Fruit fly (Drosophila melanogaster) whole organism, embryonic: ENCODE results near the gene CG10064.

Experiments used
- Ada2b ChIP-seq: fragments of 200-800 bp; sonication (Bioruptor generic); IDR thresholded peaks from 2 replicates; pipeline ENCODE4 v1.3.6; 2022; ENCODE audit warnings: missing biosample characterization, missing genetic modification characterization
- Bgb ChIP-seq: fragments of 200-800 bp; sonication (Bioruptor generic); IDR thresholded peaks from 2 replicates; pipeline ENCODE4 v1.3.6; 2022; ENCODE audit warnings: missing biosample characterization, missing genetic modification characterization; ENCODE audit not compliant: partially characterized antibody
- CG11504 ChIP-seq: fragments of 200-800 bp; sonication (Bioruptor generic); optimal IDR thresholded peaks from 3 replicates; lab custom pipeline; 2019; ENCODE audit warnings: missing biosample characterization, mild to moderate bottlenecking, missing genetic modification characterization, moderate library complexity
- CG11695 ChIP-seq: fragments of 200-800 bp; sonication (Bioruptor generic); IDR thresholded peaks from 3 replicates; pipeline ENCODE4 v1.3.6; 2022; ENCODE audit warnings: missing biosample characterization, missing genetic modification characterization
- CG12155 ChIP-seq: fragments of 200-800 bp; sonication (Bioruptor generic); optimal IDR thresholded peaks from 3 replicates; lab custom pipeline; 2016; ENCODE audit warnings: missing biosample characterization, missing genetic modification characterization
- CG13424 ChIP-seq: fragments of 200-800 bp; sonication (Bioruptor generic); optimal IDR thresholded peaks from 2 replicates; lab custom pipeline; 2019; ENCODE audit warnings: missing biosample characterization, mild to moderate bottlenecking, missing genetic modification characterization, moderate library complexity
- CG17361 ChIP-seq: fragments of 200-800 bp; sonication (Bioruptor generic); IDR thresholded peaks from 3 replicates; pipeline ENCODE4 v1.3.6; 2022; ENCODE audit warnings: missing biosample characterization, missing genetic modification characterization
- CG18011 ChIP-seq: fragments of 200-800 bp; sonication (Bioruptor generic); optimal IDR thresholded peaks from 2 replicates; lab custom pipeline; 2017; ENCODE audit warnings: missing biosample characterization, missing genetic modification characterization, mild to moderate bottlenecking, moderate library complexity, missing genotype
- CG18262 ChIP-seq: fragments of 200-800 bp; optimal IDR thresholded peaks from 3 replicates; lab custom pipeline; 2019; ENCODE audit warnings: missing biosample characterization, mild to moderate bottlenecking, missing genetic modification characterization, moderate library complexity
- CG2202 ChIP-seq: fragments of 200-800 bp; sonication (Bioruptor generic); optimal IDR thresholded peaks from 2 replicates; lab custom pipeline; 2018; ENCODE audit warnings: missing biosample characterization, mild to moderate bottlenecking, missing genetic modification characterization
- CG2678 ChIP-seq: fragments of 200-800 bp; sonication (Bioruptor generic); optimal IDR thresholded peaks from 3 replicates; lab custom pipeline; 2019; ENCODE audit warnings: missing biosample characterization, mild to moderate bottlenecking, missing genetic modification characterization, moderate library complexity
- CG2712 ChIP-seq: fragments of 200-800 bp; optimal IDR thresholded peaks from 3 replicates; lab custom pipeline; 2019; ENCODE audit warnings: missing biosample characterization, mild to moderate bottlenecking, missing genetic modification characterization, moderate library complexity
- CG2875 ChIP-seq: fragments of 200-800 bp; sonication (Bioruptor generic); optimal IDR thresholded peaks from 2 replicates; lab custom pipeline; 2017; ENCODE audit warnings: missing biosample characterization, mild to moderate bottlenecking, missing genetic modification characterization, missing genetic modification reagents
- CG31441 ChIP-seq: fragments of 200-800 bp; sonication (Bioruptor generic); IDR thresholded peaks from 2 replicates; pipeline ENCODE4 v1.3.6; 2022; ENCODE audit warnings: missing biosample characterization, missing genetic modification characterization
- CG3407 ChIP-seq: fragments of 200-800 bp; sonication (Bioruptor generic); optimal IDR thresholded peaks from 2 replicates; lab custom pipeline; 2018; ENCODE audit warnings: missing biosample characterization, mild to moderate bottlenecking, missing genetic modification characterization
- CG3726 ChIP-seq: fragments of 200-800 bp; sonication (Bioruptor generic); IDR thresholded peaks from 3 replicates; pipeline ENCODE4, ENCODE4 v1.3.6; 2022; ENCODE audit warnings: missing biosample characterization, missing genetic modification characterization
- CG6175 ChIP-seq: fragments of 200-800 bp; sonication (Bioruptor generic); IDR thresholded peaks from 3 replicates; pipeline ENCODE4 v1.3.6; 2022; ENCODE audit warnings: missing biosample characterization, missing genetic modification characterization
- CG7745 ChIP-seq: fragments of 200-800 bp; sonication (Bioruptor generic); optimal IDR thresholded peaks from 2 replicates; lab custom pipeline; 2018; ENCODE audit warnings: missing biosample characterization, mild to moderate bottlenecking, missing genetic modification characterization, moderate library complexity
- Drgx ChIP-seq: fragments of 200-800 bp; sonication (Bioruptor generic); IDR thresholded peaks from 2 replicates; pipeline ENCODE4 v1.3.6; 2022; ENCODE audit warnings: missing biosample characterization, missing genetic modification characterization
- Med ChIP-seq: fragments of 200-800 bp; sonication (Bioruptor generic); peaks from one replicate; lab custom pipeline; 2016; ENCODE audit warnings: missing biosample characterization, missing genetic modification characterization, mild to moderate bottlenecking, inconsistent platforms, moderate library complexity
- NC2α ChIP-seq: fragments of 200-800 bp; sonication (Bioruptor generic); optimal IDR thresholded peaks from 2 replicates; lab custom pipeline; 2016; ENCODE audit warnings: missing biosample characterization, missing genetic modification characterization
- NK7.1 ChIP-seq: fragments of 200-800 bp; sonication (Bioruptor generic); optimal IDR thresholded peaks from 3 replicates; lab custom pipeline; 2016; ENCODE audit warnings: missing biosample characterization, missing genetic modification characterization
- Neu2 ChIP-seq: fragments of 200-800 bp; sonication (Bioruptor generic); optimal IDR thresholded peaks from 3 replicates; lab custom pipeline; 2016; ENCODE audit warnings: missing biosample characterization, missing genetic modification characterization, borderline replicate concordance
- NfI ChIP-seq: fragments of 200-800 bp; sonication (Bioruptor generic); optimal IDR thresholded peaks from 3 replicates; lab custom pipeline; 2018; ENCODE audit warnings: missing biosample characterization, mild to moderate bottlenecking, missing genetic modification characterization, moderate library complexity
- Oli ChIP-seq: fragments of 200-800 bp; sonication (Bioruptor generic); optimal IDR thresholded peaks from 2 replicates; lab custom pipeline; 2018; ENCODE audit warnings: missing biosample characterization, mild to moderate bottlenecking, missing genetic modification characterization, moderate library complexity
- Ptx1 ChIP-seq: fragments of 200-800 bp; sonication (Bioruptor generic); IDR thresholded peaks from 2 replicates; pipeline ENCODE4 v1.3.6; 2022; ENCODE audit warnings: missing biosample characterization, missing genetic modification characterization
- Rfx ChIP-seq: fragments of 200-800 bp; sonication (Bioruptor generic); IDR thresholded peaks from 2 replicates; pipeline ENCODE4 v1.3.6; 2022; ENCODE audit warnings: missing biosample characterization, missing genetic modification characterization
- Rx ChIP-seq: fragments of 200-800 bp; sonication (Bioruptor generic); IDR thresholded peaks from 2 replicates; pipeline ENCODE4 v1.3.6; 2022; ENCODE audit warnings: missing biosample characterization, missing genetic modification characterization
- Sox102F ChIP-seq: fragments of 200-800 bp; sonication (Bioruptor generic); optimal IDR thresholded peaks from 2 replicates; lab custom pipeline; 2018; ENCODE audit warnings: missing biosample characterization, mild to moderate bottlenecking, missing genetic modification characterization, moderate library complexity
- Xbp1 ChIP-seq: fragments of 200-800 bp; sonication (Bioruptor generic); optimal IDR thresholded peaks from 3 replicates; lab custom pipeline; 2016; ENCODE audit warnings: missing biosample characterization, mild to moderate bottlenecking, missing genetic modification characterization
- Xrp1 ChIP-seq: fragments of 200-800 bp; sonication (Bioruptor generic); IDR thresholded peaks from 2 replicates; pipeline ENCODE4 v1.3.6; 2022; ENCODE audit warnings: missing biosample characterization, missing genetic modification characterization
- bcd ChIP-seq: fragments of 200-800 bp; sonication (Bioruptor generic); optimal IDR thresholded peaks from 2 replicates; lab custom pipeline; 2017; ENCODE audit warnings: missing biosample characterization, mild to moderate bottlenecking, missing genetic modification characterization
- crc ChIP-seq: fragments of 200-800 bp; sonication (Bioruptor generic); optimal IDR thresholded peaks from 2 replicates; lab custom pipeline; 2016; ENCODE audit warnings: missing biosample characterization, missing genetic modification characterization
- dysf ChIP-seq: fragments of 200-800 bp; sonication (Bioruptor generic); IDR thresholded peaks from 3 replicates; pipeline ENCODE4 v1.3.6; 2022; ENCODE audit warnings: missing biosample characterization, missing genetic modification characterization
- emc ChIP-seq: fragments of 200-800 bp; sonication (Bioruptor generic); optimal IDR thresholded peaks from 2 replicates; lab custom pipeline; 2016; ENCODE audit warnings: missing biosample characterization, missing genetic modification characterization
- fd64A ChIP-seq: fragments of 200-800 bp; sonication (Bioruptor generic); optimal IDR thresholded peaks from 3 replicates; lab custom pipeline; 2018; ENCODE audit warnings: missing biosample characterization, mild to moderate bottlenecking, missing genetic modification characterization
- gem ChIP-seq: fragments of 200-800 bp; sonication (Bioruptor generic); optimal IDR thresholded peaks from 2 replicates; lab custom pipeline; 2019; ENCODE audit warnings: missing biosample characterization, mild to moderate bottlenecking, missing genetic modification characterization, moderate library complexity
- ind ChIP-seq: fragments of 200-800 bp; sonication (Bioruptor generic); optimal IDR thresholded peaks from 3 replicates; lab custom pipeline; 2016; ENCODE audit warnings: missing biosample characterization, missing genetic modification characterization
- onecut ChIP-seq: fragments of 200-800 bp; sonication (Bioruptor generic); IDR thresholded peaks from 2 replicates; pipeline ENCODE4 v1.3.6; 2022; ENCODE audit warnings: missing biosample characterization, missing genetic modification characterization
- pum ChIP-seq: fragments of 200-800 bp; sonication (Bioruptor generic); optimal IDR thresholded peaks from 2 replicates; lab custom pipeline; 2016; ENCODE audit warnings: missing biosample characterization, missing genetic modification characterization
- salm ChIP-seq: fragments of 200-800 bp; sonication (Bioruptor generic); optimal IDR thresholded peaks from 2 replicates; lab custom pipeline; 2018; ENCODE audit warnings: missing biosample characterization, mild to moderate bottlenecking, missing genetic modification characterization
- sens ChIP-seq: fragments of 200-800 bp; sonication (Bioruptor generic); peaks from one replicate; lab custom pipeline; 2016; ENCODE audit warnings: missing biosample characterization, missing genetic modification characterization
- slbo ChIP-seq: fragments of 200-800 bp; sonication (Bioruptor generic); IDR thresholded peaks from 2 replicates; pipeline ENCODE4 v1.3.6; 2022; ENCODE audit warnings: missing biosample characterization, missing genetic modification characterization
- tup ChIP-seq: fragments of 200-800 bp; sonication (Bioruptor generic); optimal IDR thresholded peaks from 2 replicates; lab custom pipeline; 2016; ENCODE audit warnings: missing biosample characterization, mild to moderate bottlenecking, missing genetic modification characterization, moderate library complexity
- unpg ChIP-seq: fragments of 200-800 bp; sonication (Bioruptor generic); optimal IDR thresholded peaks from 3 replicates; lab custom pipeline; 2018; ENCODE audit warnings: missing biosample characterization, mild to moderate bottlenecking, missing genetic modification characterization, moderate library complexity
- wor ChIP-seq: fragments of 200-800 bp; sonication (Bioruptor generic); IDR thresholded peaks from 2 replicates; pipeline ENCODE4 v1.3.6; 2022; ENCODE audit warnings: missing biosample characterization, missing genetic modification characterization
- yki ChIP-seq: fragments of >200 bp; optimal IDR thresholded peaks from 3 replicates; lab custom pipeline; 2018
- z ChIP-seq: fragments of 200-800 bp; sonication (Bioruptor generic); IDR thresholded peaks from 3 replicates; pipeline ENCODE4 v1.3.6; 2022; ENCODE audit warnings: missing biosample characterization, missing genetic modification characterization
- zfh1 ChIP-seq: fragments of 200-800 bp; sonication (Bioruptor generic); IDR thresholded peaks from 3 replicates; pipeline ENCODE4 v1.3.6; 2022; ENCODE audit warnings: missing biosample characterization, missing genetic modification characterization

CG10064 gene

DNA sequence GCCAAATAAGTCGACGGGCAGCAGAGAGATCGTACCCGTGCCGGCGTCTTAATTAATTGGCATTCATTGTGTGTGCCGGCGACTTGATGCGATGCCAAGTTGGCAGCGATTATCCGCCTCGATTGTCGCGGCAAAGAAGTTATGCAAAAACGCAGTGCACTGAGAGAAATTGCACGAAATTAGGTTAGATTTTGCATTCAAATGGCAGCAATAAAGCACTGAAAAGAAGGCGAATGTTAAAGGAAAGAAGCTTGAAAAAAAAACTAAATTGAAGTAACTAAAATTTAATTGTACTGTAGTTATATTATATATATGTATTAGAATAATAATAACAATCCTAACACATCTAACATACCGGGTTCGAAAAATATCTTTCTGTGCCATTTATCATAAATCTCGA lies 35.4 kb upstream of the CG10064 start (continued):
- TF ChIP-seq CG2678 (tag; lab: Kevin White, UChicago), result peak; percentile 3
- TF ChIP-seq Drgx (GFP tag; lab: Robert Waterston, UW), result peak; percentile 24; the same call in 1 of the 2 replicates
- TF ChIP-seq salm (tag; lab: Kevin White, UChicago), result no peak
- TF ChIP-seq CG2202 (tag; lab: Kevin White, UChicago), result no peak
- TF ChIP-seq onecut (GFP tag; lab: Robert Waterston, UW), result no peak
- TF ChIP-seq CG3407 (GFP tag; lab: Kevin White, UChicago), result no peak
- TF ChIP-seq Ada2b (GFP tag; lab: Robert Waterston, UW), result no peak
- TF ChIP-seq Xbp1 (GFP tag; lab: Kevin White, UChicago), result no peak
- TF ChIP-seq slbo (GFP tag; lab: Robert Waterston, UW), result peak; percentile 23; the same call in 1 of the 2 replicates
- TF ChIP-seq Oli, result no peak
- no peak for TF ChIP-seq NK7.1 (GFP tag; lab: Kevin White, UChicago)
- TF ChIP-seq CG3726, result no peak
- TF ChIP-seq Xrp1 (GFP tag; lab: Robert Waterston, UW), result no peak
- TF ChIP-seq Rfx (GFP tag; lab: Robert Waterston, UW), result peak; percentile 36; the same call in 1 of the 2 replicates
- TF ChIP-seq emc (GFP tag; lab: Kevin White, UChicago), result no peak
- peak; percentile 19 for TF ChIP-seq Med (GFP tag; lab: Kevin White, UChicago)
- peak; percentile 17 for TF ChIP-seq gem (tag; lab: Kevin White, UChicago)
- peak; percentile 22 for TF ChIP-seq Sox102F (GFP tag; lab: Kevin White, UChicago)

DNA sequence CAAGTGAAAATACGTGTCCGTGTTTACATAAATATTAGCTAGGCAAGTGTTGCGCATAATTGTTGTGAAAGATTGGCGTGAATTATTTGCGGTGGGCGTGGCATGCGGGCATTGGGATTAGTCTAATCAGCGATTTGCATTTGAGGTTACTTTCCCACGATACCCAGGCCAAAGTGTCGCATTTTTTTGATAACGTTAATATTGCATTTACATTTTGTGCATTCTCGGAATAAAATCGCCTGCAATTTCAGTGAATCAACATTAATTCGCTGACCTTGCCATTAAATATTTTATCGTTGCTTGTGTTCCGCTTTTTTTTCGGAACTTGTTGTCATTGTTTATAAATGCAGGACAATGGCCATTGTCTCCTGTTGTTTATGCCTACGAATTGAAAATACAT lies 34.7 kb upstream of the CG10064 start:
- no peak for TF ChIP-seq Xrp1 (GFP tag; lab: Robert Waterston, UW)

DNA sequence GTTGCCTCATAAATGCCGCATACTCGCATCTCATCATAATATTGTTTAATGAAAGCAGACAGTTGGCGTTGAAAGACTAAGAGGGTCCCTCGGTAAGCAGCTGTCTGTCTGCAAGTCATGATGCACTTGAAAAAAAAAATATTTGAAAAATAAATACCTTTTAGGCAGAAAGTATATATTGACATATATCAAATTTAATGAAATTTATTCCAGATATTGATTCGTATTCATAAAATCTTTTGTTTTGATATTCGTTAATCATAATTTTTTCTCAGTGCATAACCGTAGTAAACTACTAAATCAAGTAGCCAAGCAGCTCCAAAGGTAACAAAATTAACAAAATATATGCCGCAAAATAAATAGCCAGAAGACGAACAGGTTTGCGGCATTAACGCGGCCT lies 34.2 kb upstream of the CG10064 start:
- TF ChIP-seq Ptx1 (0 out of 2 replicates have a peak, but pooled peaks have one; percentile 26), NC2α (GFP tag; lab: Kevin White, UChicago) (no peak), CG11695 (GFP tag; lab: Robert Waterston, UW) (0 out of 3 replicates have a peak, but pooled peaks have one; percentile 17), CG18262 (tag; lab: Kevin White, UChicago) (peak; percentile 11), zfh1 (GFP tag; lab: Robert Waterston, UW) (no peak), CG31441 (GFP tag; lab: Robert Waterston, UW) (peak; percentile 47; the same call in 1 of the 2 replicates), crc (no peak), Rx (GFP tag; lab: Robert Waterston, UW) (0 out of 2 replicates have a peak, but pooled peaks have one; percentile 9), CG17361 (GFP tag; lab: Robert Waterston, UW) (peak; percentile 45; the same call in 2 of the 3 replicates), CG12155 (GFP tag; lab: Kevin White, UChicago) (no peak), pum (GFP tag; lab: Kevin White, UChicago) (no peak), CG11504 (no peak), sens (GFP tag; lab: Kevin White, UChicago) (peak; percentile 3), CG18011 (GFP tag; lab: Kevin White, UChicago) (no peak), fd64A (GFP tag; lab: Kevin White, UChicago) (no peak), dysf (GFP tag; lab: Robert Waterston, UW) (peak; percentile 41; the same call in 1 of the 3 replicates), bcd (GFP tag; lab: Kevin White, UChicago) (no peak), NfI (GFP tag; lab: Kevin White, UChicago) (no peak), ind (GFP tag; lab: Kevin White, UChicago) (no peak), Neu2 (no peak), yki (lab: Kevin White, UChicago) (no peak), CG2875 (no peak), tup (GFP tag; lab: Kevin White, UChicago) (no peak), CG7745 (tag; lab: Kevin White, UChicago) (no peak), CG13424 (no peak), unpg (GFP tag; lab: Kevin White, UChicago) (peak; percentile 15), z (GFP tag; lab: Robert Waterston, UW) (no peak), CG2712 (tag; lab: Kevin White, UChicago) (peak; percentile 32), Bgb (no peak), wor (GFP tag; lab: Robert Waterston, UW) (no peak), CG6175 (GFP tag; lab: Robert Waterston, UW) (no peak)
